Fruit fly (Drosophila melanogaster) whole organism, pupa: ENCODE data around the gene sob.

Experiments
- CG10348 ChIP-seq: fragments of 200-800 bp; sonication (Bioruptor generic); IDR thresholded peaks from 2 replicates; pipeline ENCODE4 v1.3.6; 2022; ENCODE audit warnings: missing biosample characterization, missing genetic modification characterization
- CG12605 ChIP-seq: fragments of 200-800 bp; sonication (Bioruptor generic); IDR thresholded peaks from 2 replicates; pipeline ENCODE4 v1.3.6; 2022; ENCODE audit warnings: missing biosample characterization, missing genetic modification characterization
- CG13204 ChIP-seq: fragments of 200-800 bp; sonication (Bioruptor generic); optimal IDR thresholded peaks from 2 replicates; lab custom pipeline; 2018; ENCODE audit warnings: missing biosample characterization, mild to moderate bottlenecking, missing genetic modification characterization, moderate library complexity
- CG14655 ChIP-seq: fragments of 200-800 bp; sonication (Bioruptor generic); optimal IDR thresholded peaks from 3 replicates; lab custom pipeline; 2017; ENCODE audit warnings: mild to moderate bottlenecking, missing biosample characterization, missing genetic modification reagents, missing genetic modification characterization
- CG15710 ChIP-seq: fragments of 200-800 bp; sonication (Bioruptor generic); optimal IDR thresholded peaks from 2 replicates; lab custom pipeline; 2018; ENCODE audit warnings: missing biosample characterization, mild to moderate bottlenecking, missing genetic modification characterization, moderate library complexity
- CG17806 ChIP-seq: fragments of 200-800 bp; sonication (Bioruptor generic); optimal IDR thresholded peaks from 2 replicates; lab custom pipeline; 2018; ENCODE audit warnings: missing biosample characterization, mild to moderate bottlenecking, missing genetic modification characterization, moderate library complexity
- CG32121 ChIP-seq: fragments of 200-800 bp; sonication (Bioruptor generic); IDR thresholded peaks from 2 replicates; pipeline ENCODE4 v1.3.6; 2022; ENCODE audit warnings: missing biosample characterization, missing genetic modification characterization
- CG34367 ChIP-seq: fragments of 200-800 bp; sonication (Bioruptor generic); optimal IDR thresholded peaks from 2 replicates; lab custom pipeline; 2018; ENCODE audit warnings: missing biosample characterization, mild to moderate bottlenecking, missing genetic modification characterization
- CG4496 ChIP-seq: fragments of 200-800 bp; sonication (Bioruptor generic); IDR thresholded peaks from 3 replicates; pipeline ENCODE4 v1.3.6; 2022; ENCODE audit warnings: missing biosample characterization, missing genetic modification characterization
- CG8159 ChIP-seq: fragments of 200-800 bp; sonication (Bioruptor generic); optimal IDR thresholded peaks from 3 replicates; lab custom pipeline; 2018; ENCODE audit warnings: missing biosample characterization, mild to moderate bottlenecking, missing genetic modification characterization, moderate library complexity
- CG8301 ChIP-seq: fragments of 200-800 bp; sonication (Bioruptor generic); optimal IDR thresholded peaks from 2 replicates; lab custom pipeline; 2018; ENCODE audit warnings: missing biosample characterization, mild to moderate bottlenecking, missing genetic modification characterization
- CG9948 ChIP-seq: fragments of 200-800 bp; sonication (Bioruptor generic); optimal IDR thresholded peaks from 2 replicates; lab custom pipeline; 2018; ENCODE audit warnings: missing biosample characterization, mild to moderate bottlenecking, missing genetic modification characterization, moderate library complexity
- D1 ChIP-seq: fragments of 200-800 bp; sonication (Bioruptor generic); optimal IDR thresholded peaks from 2 replicates; lab custom pipeline; 2018; ENCODE audit warnings: missing biosample characterization, mild to moderate bottlenecking, missing genetic modification characterization, moderate library complexity
- EcR ChIP-seq: fragments of 200-800 bp; sonication (Bioruptor generic); optimal IDR thresholded peaks from 3 replicates; lab custom pipeline; 2019; ENCODE audit warnings: missing biosample characterization, missing genetic modification characterization, mild to moderate bottlenecking, moderate library complexity, missing genetic modification reagents
- Ets98B ChIP-seq: fragments of 200-800 bp; sonication (Bioruptor generic); IDR thresholded peaks from 2 replicates; pipeline ENCODE4 v1.3.6; 2022; ENCODE audit warnings: missing biosample characterization, missing genetic modification characterization
- Pif1A ChIP-seq: fragments of 200-800 bp; sonication (Bioruptor generic); optimal IDR thresholded peaks from 3 replicates; lab custom pipeline; 2016; ENCODE audit warnings: missing biosample characterization, missing genetic modification characterization
- Pif1B ChIP-seq: fragments of 200-800 bp; sonication (Bioruptor generic); optimal IDR thresholded peaks from 3 replicates; lab custom pipeline; 2016; ENCODE audit warnings: missing biosample characterization, missing genetic modification characterization
- Snoo ChIP-seq: fragments of 200-800 bp; sonication (Bioruptor generic); optimal IDR thresholded peaks from 3 replicates; lab custom pipeline; 2017; ENCODE audit warnings: missing biosample characterization, mild to moderate bottlenecking, missing genetic modification characterization, inconsistent platforms
- fd96Ca ChIP-seq: fragments of 200-800 bp; sonication (Bioruptor generic); IDR thresholded peaks from 3 replicates; pipeline ENCODE4 v1.3.6; 2022; ENCODE audit warnings: missing biosample characterization, missing genetic modification characterization
- gl ChIP-seq: fragments of 200-800 bp; sonication (Bioruptor generic); optimal IDR thresholded peaks from 2 replicates; lab custom pipeline; 2018; ENCODE audit warnings: missing biosample characterization, mild to moderate bottlenecking, missing genetic modification characterization
- rn ChIP-seq: fragments of 200-800 bp; sonication (Bioruptor generic); IDR thresholded peaks from 2 replicates; pipeline ENCODE4 v1.3.6; 2022; ENCODE audit warnings: missing biosample characterization, missing genetic modification characterization

Gene sob

dm6 chr2L:3557471-3557870 lies 23.1 kb downstream of the sob start:
- TF ChIP-seq gl (tag; lab: Kevin White, UChicago): peak; percentile 29
- peak; percentile 23 for TF ChIP-seq EcR (GFP tag; lab: Kevin White, UChicago)
- no peak for TF ChIP-seq CG12605 (GFP tag; lab: Robert Waterston, UW)
- TF ChIP-seq CG34367 (tag; lab: Kevin White, UChicago): peak; percentile 55
- peak; percentile 66 for TF ChIP-seq Pif1A (GFP tag; lab: Kevin White, UChicago)
- TF ChIP-seq CG32121 (GFP tag; lab: Robert Waterston, UW): no peak
- TF ChIP-seq Snoo: no peak
- peak; percentile 57 for TF ChIP-seq CG14655 (GFP tag; lab: Kevin White, UChicago)
- TF ChIP-seq CG8159 (tag; lab: Kevin White, UChicago): peak; percentile 66
- peak; percentile 17 for TF ChIP-seq CG13204 (GFP tag; lab: Kevin White, UChicago)
- TF ChIP-seq CG8301 (tag; lab: Kevin White, UChicago): peak; percentile 37
- TF ChIP-seq CG4496 (GFP tag; lab: Robert Waterston, UW): 0 out of 3 replicates have a peak, but pooled peaks have one; percentile 37
- TF ChIP-seq CG15710: peak; percentile 67
- no peak for TF ChIP-seq rn (GFP tag; lab: Robert Waterston, UW)
- peak; percentile 57 for TF ChIP-seq Pif1B
- TF ChIP-seq fd96Ca (GFP tag; lab: Robert Waterston, UW): no peak
- TF ChIP-seq Ets98B: no peak
- no peak for TF ChIP-seq D1 (tag; lab: Kevin White, UChicago)
- peak; percentile 57 for TF ChIP-seq CG17806 (tag; lab: Kevin White, UChicago)
- TF ChIP-seq CG10348 (GFP tag; lab: Robert Waterston, UW): no peak
- TF ChIP-seq CG9948 (tag; lab: Kevin White, UChicago): peak; percentile 55

- TF ChIP-seq Pif1A (GFP tag; lab: Kevin White, UChicago): no peak
- no peak for TF ChIP-seq EcR (GFP tag; lab: Kevin White, UChicago)
- TF ChIP-seq CG8301 (tag; lab: Kevin White, UChicago): no peak
- TF ChIP-seq gl (tag; lab: Kevin White, UChicago): no peak
- TF ChIP-seq CG13204 (GFP tag; lab: Kevin White, UChicago): no peak
- TF ChIP-seq CG15710: no peak
- TF ChIP-seq rn (GFP tag; lab: Robert Waterston, UW): no peak
- no peak for TF ChIP-seq CG14655 (GFP tag; lab: Kevin White, UChicago)
- TF ChIP-seq Pif1B: no peak
- no peak for TF ChIP-seq CG9948 (tag; lab: Kevin White, UChicago)
- no peak for TF ChIP-seq Ets98B
- no peak for TF ChIP-seq CG17806 (tag; lab: Kevin White, UChicago)
- TF ChIP-seq Snoo: no peak
- TF ChIP-seq CG34367 (tag; lab: Kevin White, UChicago): no peak
- TF ChIP-seq fd96Ca (GFP tag; lab: Robert Waterston, UW): no peak
- TF ChIP-seq CG8159 (tag; lab: Kevin White, UChicago): no peak
Measured at dm6 chr2L:3556937-3557336, 23.6 kb downstream of the sob start.

dm6 chr2L:3555408-3556058 lies 25.0 kb downstream of the sob start:
- TF ChIP-seq CG12605 (GFP tag; lab: Robert Waterston, UW) (no peak), gl (tag; lab: Kevin White, UChicago) (no peak), Ets98B (no peak), rn (GFP tag; lab: Robert Waterston, UW) (no peak), CG15710 (no peak), Pif1A (GFP tag; lab: Kevin White, UChicago) (no peak), Snoo (no peak), D1 (tag; lab: Kevin White, UChicago) (no peak), CG4496 (GFP tag; lab: Robert Waterston, UW) (no peak), fd96Ca (GFP tag; lab: Robert Waterston, UW) (no peak), CG13204 (GFP tag; lab: Kevin White, UChicago) (no peak), Pif1B (no peak), CG17806 (tag; lab: Kevin White, UChicago) (no peak), EcR (GFP tag; lab: Kevin White, UChicago) (no peak), CG32121 (GFP tag; lab: Robert Waterston, UW) (no peak), CG10348 (GFP tag; lab: Robert Waterston, UW) (no peak), CG34367 (tag; lab: Kevin White, UChicago) (no peak), CG8159 (tag; lab: Kevin White, UChicago) (no peak), CG9948 (tag; lab: Kevin White, UChicago) (no peak)

DNA sequence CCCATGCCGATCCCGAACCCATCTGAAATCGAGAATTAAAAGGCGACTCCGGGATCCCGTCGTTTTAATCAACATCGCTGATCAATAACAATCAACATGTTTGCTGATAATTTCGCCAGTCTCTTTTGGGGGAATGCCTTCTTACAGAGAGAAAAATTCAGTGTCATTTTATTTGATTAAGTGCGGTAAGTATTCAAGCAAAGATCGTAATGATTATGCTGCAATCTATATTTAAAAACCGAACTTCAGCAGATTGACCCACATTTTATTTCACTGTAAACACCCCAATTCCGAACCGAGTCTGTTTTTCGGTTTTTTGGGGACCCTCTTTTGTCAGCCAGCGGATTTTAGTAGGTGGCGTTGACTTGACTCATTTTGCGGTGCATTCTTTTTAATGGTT lies 26.7 kb downstream of the sob start:
- peak; percentile 55 for TF ChIP-seq Snoo
- no peak for TF ChIP-seq CG12605 (GFP tag; lab: Robert Waterston, UW)
- TF ChIP-seq EcR (GFP tag; lab: Kevin White, UChicago): no peak

- TF ChIP-seq CG17806 (tag; lab: Kevin White, UChicago) (peak; percentile 82), rn (GFP tag; lab: Robert Waterston, UW) (no peak), CG8301 (tag; lab: Kevin White, UChicago) (peak; percentile 48), D1 (tag; lab: Kevin White, UChicago) (peak; percentile 31), Pif1B (peak; percentile 55), CG32121 (GFP tag; lab: Robert Waterston, UW) (no peak), Pif1A (GFP tag; lab: Kevin White, UChicago) (peak; percentile 66), fd96Ca (GFP tag; lab: Robert Waterston, UW) (peak; percentile 68; the same call in 2 of the 3 replicates), gl (tag; lab: Kevin White, UChicago) (peak; percentile 72), Ets98B (0 out of 2 replicates have a peak, but pooled peaks have one; percentile 21), CG34367 (tag; lab: Kevin White, UChicago) (peak; percentile 67), CG4496 (GFP tag; lab: Robert Waterston, UW) (peak; percentile 66; the same call in 2 of the 3 replicates), EcR (GFP tag; lab: Kevin White, UChicago) (no peak), CG13204 (GFP tag; lab: Kevin White, UChicago) (peak; percentile 54), CG15710 (peak; percentile 85), CG10348 (GFP tag; lab: Robert Waterston, UW) (no peak), CG14655 (GFP tag; lab: Kevin White, UChicago) (peak; percentile 69), CG8159 (tag; lab: Kevin White, UChicago) (peak; percentile 85), CG12605 (GFP tag; lab: Robert Waterston, UW) (peak; percentile 26; the same call in 1 of the 2 replicates), CG9948 (tag; lab: Kevin White, UChicago) (peak; percentile 81), Snoo (peak; percentile 50)
Measured at dm6 chr2L:3552773-3553172, 27.8 kb downstream of the sob start.
